Worm (Caenorhabditis elegans) whole organism, L1 larva: ENCODE measurements around the gene F59B10.5.

Experiments used
- efl-3 ChIP-seq: fragments of 200-800 bp; sonication (Bioruptor generic); optimal IDR thresholded peaks from 2 replicates; lab custom pipeline; 2018; ENCODE audit warnings: mild to moderate bottlenecking, missing genetic modification characterization, missing compliant biosample characterization
- mab-9 ChIP-seq: fragments of 200-800 bp; sonication (Bioruptor generic); IDR thresholded peaks from 2 replicates; pipeline ENCODE4 v1.3.6; 2022; ENCODE audit warnings: missing genetic modification reagents, missing genetic modification characterization, missing compliant biosample characterization
- unc-86 ChIP-seq: sonication (generic microtip); optimal IDR thresholded peaks from 2 replicates; lab custom pipeline; 2016; ENCODE audit warnings: missing genetic modification characterization, missing compliant biosample characterization

ce11 chrII:10553377-10554045, 30.0 kb upstream of the F59B10.5 start:
- TF ChIP-seq mab-9 (GFP tag; lab: Robert Waterston, UW) = no peak
- no peak for TF ChIP-seq efl-3 (GFP tag; lab: Kevin White, UChicago)
- TF ChIP-seq unc-86 = no peak
